Worm (Caenorhabditis elegans) whole organism, L1 larva: ENCODE results near the gene dnj-10.

Source experiments
- C04F5.9 ChIP-seq: sonication (generic microtip); optimal IDR thresholded peaks from 2 replicates; lab custom pipeline; 2016; ENCODE audit warnings: missing genetic modification characterization, missing compliant biosample characterization
- alr-1 ChIP-seq: fragments of 200-800 bp; sonication (Bioruptor generic); optimal IDR thresholded peaks from 2 replicates; lab custom pipeline; 2018; ENCODE audit warnings: borderline replicate concordance, mild to moderate bottlenecking, missing genetic modification characterization, missing compliant biosample characterization
- ceh-88 ChIP-seq: fragments of 200-800 bp; sonication (Bioruptor generic); IDR thresholded peaks from 2 replicates; pipeline ENCODE4 v1.3.6; 2022; ENCODE audit warnings: missing genetic modification characterization, missing compliant biosample characterization
- fkh-8 ChIP-seq: sonication (generic microtip); optimal IDR thresholded peaks from 2 replicates; lab custom pipeline; 2016; ENCODE audit warnings: mild to moderate bottlenecking, missing genetic modification characterization, missing compliant biosample characterization
- fos-1 ChIP-seq: fragments of 150-350 bp; optimal IDR thresholded peaks from 2 replicates; lab custom pipeline; 2014; ENCODE audit warnings: missing biosample characterization, missing genetic modification characterization
- isw-1 ChIP-seq: fragments of 200-800 bp; sonication (Bioruptor generic); IDR thresholded peaks from 2 replicates; pipeline ENCODE4 v1.3.6; 2022; ENCODE audit warnings: missing genetic modification characterization, missing compliant biosample characterization
- lsy-2 ChIP-seq, 2 experiments: fragments of 150-350 bp; optimal IDR thresholded peaks; 2 replicates each; lab custom pipeline; 2014; ENCODE audit warnings: missing biosample characterization in 2 of 2, missing genetic modification characterization in 2 of 2
- mdl-1 ChIP-seq, 2 experiments: fragments of 150-350 bp; optimal IDR thresholded peaks; 2 replicates each; lab custom pipeline; 2014 to 2017; ENCODE audit warnings: missing biosample characterization in 2 of 2, missing genetic modification characterization in 2 of 2, inconsistent platforms in 1 of 2
- nhr-47 ChIP-seq: sonication (generic microtip); optimal IDR thresholded peaks from 2 replicates; lab custom pipeline; 2016; ENCODE audit warnings: mild to moderate bottlenecking, missing genetic modification characterization, moderate library complexity, missing compliant biosample characterization
- nhr-85 ChIP-seq: sonication (generic microtip); peaks from one replicate; lab custom pipeline; 2016; ENCODE audit warnings: missing genetic modification characterization, inconsistent platforms, missing compliant biosample characterization
- sptf-1 ChIP-seq: fragments of 150-350 bp; optimal IDR thresholded peaks from 2 replicates; lab custom pipeline; 2014; ENCODE audit warnings: missing biosample characterization, missing genetic modification characterization
- unc-130 ChIP-seq: fragments of 150-350 bp; optimal IDR thresholded peaks from 2 replicates; lab custom pipeline; 2017; ENCODE audit warnings: missing biosample characterization, missing genetic modification characterization, inconsistent platforms
- ztf-11 ChIP-seq, 2 experiments: sonication (generic microtip); optimal IDR thresholded peaks; 2 replicates each; lab custom pipeline; 2016 to 2017; ENCODE audit warnings: missing genetic modification characterization in 2 of 2, missing biosample characterization in 1 of 2, missing compliant biosample characterization in 1 of 2
- ztf-4 ChIP-seq: fragments of 150-350 bp; optimal IDR thresholded peaks from 2 replicates; lab custom pipeline; 2014; ENCODE audit warnings: missing biosample characterization, missing genetic modification characterization

DNA sequence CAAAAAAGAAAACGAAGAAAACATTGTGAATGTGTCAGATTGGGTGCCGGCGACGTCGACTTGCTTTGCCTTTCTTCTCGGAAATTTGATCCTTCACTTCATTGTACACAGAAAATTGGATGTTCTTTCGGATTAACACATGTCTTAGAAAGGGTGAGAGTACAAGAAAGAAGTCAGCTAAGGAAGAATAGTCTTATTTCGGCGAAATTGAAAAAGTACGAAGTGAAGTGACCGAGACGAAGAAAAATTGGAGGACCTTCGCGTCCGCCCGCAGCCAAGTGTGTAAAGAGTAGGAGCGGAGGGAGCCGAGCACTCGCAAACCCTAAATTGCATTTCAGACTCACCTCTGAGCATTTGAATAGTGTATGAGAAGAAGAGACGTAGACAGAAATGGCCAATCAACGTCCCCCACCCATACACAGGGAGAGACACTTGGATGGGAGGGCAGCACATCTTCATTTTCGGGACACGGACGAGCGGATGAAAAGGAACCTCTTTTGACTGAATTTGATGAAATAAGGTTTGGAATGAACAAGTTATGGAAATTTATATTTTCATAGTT, 42.3 kb upstream of the dnj-10 start, which contains the start of gene glr-1:
- no peak for TF ChIP-seq ztf-11 (tag; optimal IDR thresholded peaks at IDR 0.05; lab: Kevin White, UChicago)
- no peak for TF ChIP-seq alr-1 (tag; lab: Kevin White, UChicago)
- TF ChIP-seq unc-130 (tag; lab: Kevin White, UChicago): no peak
- TF ChIP-seq fkh-8 (tag; lab: Kevin White, UChicago): no peak
- TF ChIP-seq ceh-88 (GFP tag; lab: Robert Waterston, UW): no peak
- no peak for TF ChIP-seq fos-1 (tag; lab: Kevin White, UChicago)
- no peak for TF ChIP-seq lsy-2 (tag; optimal IDR thresholded peaks at IDR 0.05; lab: Kevin White, UChicago)
- TF ChIP-seq isw-1 (GFP tag; lab: Robert Waterston, UW): no peak
- no peak for TF ChIP-seq nhr-85
- TF ChIP-seq C04F5.9 (tag; lab: Kevin White, UChicago): no peak
- no peak for TF ChIP-seq sptf-1 (tag; lab: Kevin White, UChicago)
- TF ChIP-seq mdl-1 (tag; optimal IDR thresholded peaks at IDR 0.05; lab: Kevin White, UChicago): no peak
- TF ChIP-seq ztf-4 (tag; lab: Kevin White, UChicago): no peak
- TF ChIP-seq nhr-47: no peak
